Fruit fly (Drosophila melanogaster): ENCODE results near the gene toc.

The toc gene

dm6 chr2L:3188875-3189274 is 44.3 kb upstream of the toc start (continued):
- TF ChIP-seq Hr39 (GFP tag; optimal IDR thresholded peaks at IDR 0.05) = peak; percentile 42
- TF ChIP-seq CG6808 (GFP tag; optimal IDR thresholded peaks at IDR 0.05) = peak; percentile 18
- TF ChIP-seq cyc (GFP tag; optimal IDR thresholded peaks at IDR 0.05) = no peak
- TF ChIP-seq achi (GFP tag; optimal IDR thresholded peaks at IDR 0.05) = peak; percentile 21
- no peak for TF ChIP-seq Lpt (GFP tag; optimal IDR thresholded peaks at IDR 0.05)
- TF ChIP-seq Ets21C (GFP tag; optimal IDR thresholded peaks at IDR 0.05) = no peak
- no peak for TF ChIP-seq CG11294 (GFP tag; IDR thresholded peaks at IDR 0.05)
- no peak for TF ChIP-seq dsx (GFP tag; optimal IDR thresholded peaks at IDR 0.05; ENCODE audit: poor library complexity, severe bottlenecking)
- TF ChIP-seq CG1621 (tag; optimal IDR thresholded peaks at IDR 0.05) = peak; percentile 46
- TF ChIP-seq acj6 (GFP tag; optimal IDR thresholded peaks at IDR 0.05) = peak; percentile 20
- TF ChIP-seq spab (GFP tag; optimal IDR thresholded peaks at IDR 0.05) = peak; percentile 29
- TF ChIP-seq salr (GFP tag; optimal IDR thresholded peaks at IDR 0.05) = peak in 1 of 2 experiments; percentile 14

DNA sequence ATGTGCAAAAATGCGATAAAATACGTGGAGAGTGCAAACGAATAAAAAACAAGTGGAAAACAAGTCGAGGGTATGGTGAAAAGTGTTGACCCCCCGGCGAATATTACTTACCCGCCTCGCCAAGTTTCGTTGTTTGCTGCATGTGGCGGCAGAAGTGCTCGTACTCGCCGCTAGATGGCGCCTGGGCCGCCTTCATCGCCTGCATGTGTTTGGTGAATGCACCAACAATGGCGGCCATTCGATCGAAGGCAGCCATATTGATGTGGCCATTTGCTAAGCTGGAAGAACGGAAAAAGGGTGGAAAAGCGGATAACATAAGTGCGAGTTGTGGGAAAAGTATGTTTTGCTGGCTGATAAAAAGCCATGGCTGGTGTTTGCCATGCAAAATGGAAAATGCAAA is 38.6 kb upstream of the toc start:
- peak; percentile 16 for TF ChIP-seq Eip78C (GFP tag)
- no peak for TF ChIP-seq ss (GFP tag; optimal IDR thresholded peaks at IDR 0.05)

- no peak for TF ChIP-seq lz (GFP tag; optimal IDR thresholded peaks at IDR 0.05)
- no peak for TF ChIP-seq CG6808 (GFP tag; optimal IDR thresholded peaks at IDR 0.05)
- no peak for TF ChIP-seq svp (GFP tag)
- no peak for TF ChIP-seq Lpt (GFP tag; optimal IDR thresholded peaks at IDR 0.05)
- no peak for TF ChIP-seq CG3919 (GFP tag; optimal IDR thresholded peaks at IDR 0.05)
- no peak for TF ChIP-seq CG34406 (GFP tag; optimal IDR thresholded peaks at IDR 0.05)
- no peak for TF ChIP-seq achi (GFP tag; optimal IDR thresholded peaks at IDR 0.05)
- TF ChIP-seq CG3032 (tag; optimal IDR thresholded peaks at IDR 0.05) = no peak
- no peak for TF ChIP-seq pdm3 (GFP tag; optimal IDR thresholded peaks at IDR 0.05)
- no peak for TF ChIP-seq CG4318 (GFP tag; optimal IDR thresholded peaks at IDR 0.05)
- no peak for TF ChIP-seq Eip75B (GFP tag; optimal IDR thresholded peaks at IDR 0.05)
- no peak for TF ChIP-seq CG6792 (GFP tag; optimal IDR thresholded peaks at IDR 0.05)
- no peak for TF ChIP-seq Ets21C (GFP tag; optimal IDR thresholded peaks at IDR 0.05)
- TF ChIP-seq CG1621 (tag; optimal IDR thresholded peaks at IDR 0.05) = no peak
- TF ChIP-seq CG6854 (GFP tag; optimal IDR thresholded peaks at IDR 0.05) = no peak
- no peak for TF ChIP-seq dac (GFP tag; optimal IDR thresholded peaks at IDR 0.05)
- no peak for TF ChIP-seq spab (GFP tag; optimal IDR thresholded peaks at IDR 0.05)
- no peak for TF ChIP-seq CG15336 (GFP tag; IDR thresholded peaks at IDR 0.05)
- no peak for TF ChIP-seq Ets96B (tag; optimal IDR thresholded peaks at IDR 0.05)
These were observed 35.1 kb upstream of the toc start for dm6 chr2L:3179654-3180053.

- TF ChIP-seq Eip93F (GFP tag; optimal IDR thresholded peaks at IDR 0.05) (no peak), CG8319 (GFP tag; optimal IDR thresholded peaks at IDR 0.05) (no peak), Ets21C (GFP tag; optimal IDR thresholded peaks at IDR 0.05) (no peak), achi (GFP tag; optimal IDR thresholded peaks at IDR 0.05) (no peak), spab (GFP tag; optimal IDR thresholded peaks at IDR 0.05) (no peak), lz (GFP tag; optimal IDR thresholded peaks at IDR 0.05) (no peak), CG6163 (GFP tag; IDR thresholded peaks at IDR 0.05) (no peak), esn (GFP tag; optimal IDR thresholded peaks at IDR 0.05) (no peak), Eip78C (GFP tag) (no peak), eg (GFP tag; IDR thresholded peaks at IDR 0.05) (no peak)
These were observed 29.2 kb upstream of the toc start, which contains the start of the genes CG31698 and CG15404 for dm6 chr2L:3173740-3174139. Gene CG31698, minus strand, starts transcription at chr2L:3173840. Gene CG15404, plus strand, starts transcription at chr2L:3173972.

DNA sequence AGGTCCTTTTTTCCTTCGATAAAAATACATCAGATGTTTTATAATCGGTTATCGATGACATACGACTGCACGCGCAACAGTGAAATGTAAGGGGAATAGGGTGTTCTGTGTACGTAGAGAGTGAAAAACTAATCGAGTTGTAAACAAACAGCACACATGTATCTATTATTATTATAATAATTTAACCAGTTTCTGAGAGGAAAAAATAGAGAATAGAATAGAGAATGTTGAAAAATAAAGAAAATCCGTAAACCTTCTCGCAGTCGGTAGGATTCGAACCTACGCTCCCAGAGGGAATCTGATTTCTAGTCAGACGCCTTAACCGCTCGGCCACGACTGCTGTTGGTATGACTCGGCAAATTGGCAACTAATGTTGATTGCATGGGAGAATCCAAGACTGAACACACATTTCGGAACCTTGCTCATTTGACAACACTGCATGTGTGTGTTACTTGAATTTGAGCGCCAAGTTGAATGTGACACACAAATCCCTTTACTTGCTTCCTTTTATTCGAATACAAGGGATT is 28.2 kb upstream of the toc start:
- peak; percentile 16 for TF ChIP-seq CG7368 (GFP tag; optimal IDR thresholded peaks at IDR 0.05)
- TF ChIP-seq CG32006 (GFP tag; optimal IDR thresholded peaks at IDR 0.05) = no peak
- TF ChIP-seq CG11762 (GFP tag; optimal IDR thresholded peaks at IDR 0.05; ENCODE audit: insufficient read depth) = peak; percentile 44
- peak; percentile 51 for TF ChIP-seq svp (GFP tag)
- TF ChIP-seq CG3032 (tag; optimal IDR thresholded peaks at IDR 0.05) = no peak
- TF ChIP-seq CG4318 (GFP tag; optimal IDR thresholded peaks at IDR 0.05) = no peak
- no peak for TF ChIP-seq CG16779 (tag; optimal IDR thresholded peaks at IDR 0.05)
- TF ChIP-seq CG10669 (GFP tag; optimal IDR thresholded peaks at IDR 0.05) = no peak
- TF ChIP-seq CG3919 (GFP tag; optimal IDR thresholded peaks at IDR 0.05) = peak; percentile 66
- TF ChIP-seq Smox (GFP tag; optimal IDR thresholded peaks at IDR 0.05) = no peak
- peak; percentile 7 for TF ChIP-seq vri (GFP tag; optimal IDR thresholded peaks at IDR 0.05)
- TF ChIP-seq esn (GFP tag; optimal IDR thresholded peaks at IDR 0.05) = no peak
- TF ChIP-seq Lpt (GFP tag; optimal IDR thresholded peaks at IDR 0.05) = peak; percentile 7
- no peak for TF ChIP-seq CG6163 (GFP tag; IDR thresholded peaks at IDR 0.05)
- peak; percentile 82 for TF ChIP-seq Eip78C (GFP tag)
- TF ChIP-seq Eip75B (GFP tag; optimal IDR thresholded peaks at IDR 0.05) = peak; percentile 12
- TF ChIP-seq CG6276 (GFP tag; optimal IDR thresholded peaks at IDR 0.05) = no peak
- no peak for TF ChIP-seq Hr39 (GFP tag; optimal IDR thresholded peaks at IDR 0.05)
- TF ChIP-seq CG34406 (GFP tag; optimal IDR thresholded peaks at IDR 0.05) = peak; percentile 53
- TF ChIP-seq Hr4 (GFP tag; optimal IDR thresholded peaks at IDR 0.05) = peak; percentile 25
- peak; percentile 46 for TF ChIP-seq topi (GFP tag; optimal IDR thresholded peaks at IDR 0.05)
